Fruit fly (Drosophila melanogaster) whole organism, embryonic: ENCODE measurements around the gene CG33090.

ENCODE experiments used
- Blimp-1 ChIP-seq: fragments of 200-800 bp; sonication (Bioruptor generic); optimal IDR thresholded peaks from 3 replicates; lab custom pipeline; 2018; ENCODE audit warnings: missing biosample characterization, missing genetic modification characterization, mild to moderate bottlenecking, moderate library complexity, missing genetic modification reagents
- CG10267 ChIP-seq: fragments of 200-800 bp; sonication (Bioruptor generic); optimal IDR thresholded peaks from 2 replicates; lab custom pipeline; 2018; ENCODE audit warnings: missing biosample characterization, mild to moderate bottlenecking, missing genetic modification characterization, moderate library complexity
- CG11093 ChIP-seq: fragments of 200-800 bp; sonication (Bioruptor generic); IDR thresholded peaks from 3 replicates; pipeline ENCODE4 v1.3.6; 2022; ENCODE audit warnings: missing biosample characterization, missing genetic modification characterization
- CG11456 ChIP-seq: fragments of 200-800 bp; sonication (Bioruptor generic); IDR thresholded peaks from 3 replicates; pipeline ENCODE4 v1.3.6; 2022; ENCODE audit warnings: missing biosample characterization, missing genetic modification characterization
- CG11504 ChIP-seq: fragments of 200-800 bp; sonication (Bioruptor generic); optimal IDR thresholded peaks from 3 replicates; lab custom pipeline; 2019; ENCODE audit warnings: missing biosample characterization, mild to moderate bottlenecking, missing genetic modification characterization, moderate library complexity
- CG11696 ChIP-seq: fragments of 200-800 bp; sonication (Bioruptor generic); IDR thresholded peaks from 2 replicates; pipeline ENCODE4 v1.3.6; 2022; ENCODE audit warnings: missing biosample characterization, missing genetic modification characterization
- CG13123 ChIP-seq: fragments of 200-800 bp; sonication (Bioruptor generic); optimal IDR thresholded peaks from 2 replicates; lab custom pipeline; 2016; ENCODE audit warnings: missing biosample characterization, missing genetic modification characterization
- CG13287 ChIP-seq: fragments of 200-800 bp; sonication (Bioruptor generic); IDR thresholded peaks from 2 replicates; pipeline ENCODE4 v1.3.6; 2022; ENCODE audit warnings: missing biosample characterization, missing genetic modification characterization; ENCODE audit not compliant: partially characterized antibody
- CG13296 ChIP-seq: fragments of 200-800 bp; sonication (Bioruptor generic); optimal IDR thresholded peaks from 3 replicates; lab custom pipeline; 2018; ENCODE audit warnings: missing biosample characterization, mild to moderate bottlenecking, missing genetic modification characterization
- CG14710 ChIP-seq: fragments of 200-800 bp; sonication (Bioruptor generic); optimal IDR thresholded peaks from 3 replicates; lab custom pipeline; 2019; ENCODE audit warnings: missing biosample characterization, mild to moderate bottlenecking, missing genetic modification characterization, moderate library complexity
- CG15269 ChIP-seq: fragments of 200-800 bp; sonication (Bioruptor generic); optimal IDR thresholded peaks from 2 replicates; lab custom pipeline; 2018; ENCODE audit warnings: missing biosample characterization, mild to moderate bottlenecking, missing genetic modification characterization, moderate library complexity
- CG15696 ChIP-seq: fragments of 200-800 bp; sonication (Bioruptor generic); optimal IDR thresholded peaks from 2 replicates; lab custom pipeline; 2019; ENCODE audit warnings: missing biosample characterization, mild to moderate bottlenecking, missing genetic modification characterization, moderate library complexity
- CG1603 ChIP-seq: fragments of 200-800 bp; sonication (Bioruptor generic); optimal IDR thresholded peaks from 2 replicates; lab custom pipeline; 2019; ENCODE audit warnings: missing biosample characterization, mild to moderate bottlenecking, missing genetic modification characterization, moderate library complexity
- CG17328 ChIP-seq: fragments of 200-800 bp; sonication (Bioruptor generic); IDR thresholded peaks from 2 replicates; pipeline ENCODE4 v1.3.6; 2022; ENCODE audit warnings: missing biosample characterization, missing genetic modification characterization
- CG17359 ChIP-seq: fragments of 200-800 bp; sonication (Bioruptor generic); optimal IDR thresholded peaks from 3 replicates; lab custom pipeline; 2018; ENCODE audit warnings: missing biosample characterization, mild to moderate bottlenecking, missing genetic modification characterization, moderate library complexity
- CG17361 ChIP-seq: fragments of 200-800 bp; sonication (Bioruptor generic); IDR thresholded peaks from 3 replicates; pipeline ENCODE4 v1.3.6; 2022; ENCODE audit warnings: missing biosample characterization, missing genetic modification characterization
- CG2875 ChIP-seq: fragments of 200-800 bp; sonication (Bioruptor generic); optimal IDR thresholded peaks from 2 replicates; lab custom pipeline; 2017; ENCODE audit warnings: missing biosample characterization, mild to moderate bottlenecking, missing genetic modification characterization, missing genetic modification reagents
- CG30020 ChIP-seq: fragments of 200-800 bp; optimal IDR thresholded peaks from 2 replicates; lab custom pipeline; 2019; ENCODE audit warnings: missing biosample characterization, mild to moderate bottlenecking, missing genetic modification characterization, moderate library complexity
- CG31441 ChIP-seq: fragments of 200-800 bp; sonication (Bioruptor generic); IDR thresholded peaks from 2 replicates; pipeline ENCODE4 v1.3.6; 2022; ENCODE audit warnings: missing biosample characterization, missing genetic modification characterization
- CG3281 ChIP-seq: fragments of 200-800 bp; sonication (Bioruptor generic); optimal IDR thresholded peaks from 3 replicates; lab custom pipeline; 2017; ENCODE audit warnings: missing biosample characterization, mild to moderate bottlenecking, missing genetic modification characterization
- CG3847 ChIP-seq: fragments of 200-800 bp; sonication (Bioruptor generic); IDR thresholded peaks from 2 replicates; pipeline ENCODE4 v1.3.6; 2022; ENCODE audit warnings: missing biosample characterization, missing genetic modification characterization
- CG4820 ChIP-seq: fragments of 200-800 bp; sonication (Bioruptor generic); optimal IDR thresholded peaks from 3 replicates; lab custom pipeline; 2016; ENCODE audit warnings: missing biosample characterization, missing genetic modification characterization
- CG6683 ChIP-seq: fragments of 200-800 bp; sonication (Bioruptor generic); optimal IDR thresholded peaks from 2 replicates; lab custom pipeline; 2017; ENCODE audit warnings: missing biosample characterization, mild to moderate bottlenecking, missing genetic modification characterization, missing genetic modification reagents
- CG7556 ChIP-seq: fragments of 200-800 bp; sonication (Bioruptor generic); optimal IDR thresholded peaks from 2 replicates; lab custom pipeline; 2017; ENCODE audit warnings: missing biosample characterization, mild to moderate bottlenecking, missing genetic modification characterization
- CG8924 ChIP-seq: fragments of 200-800 bp; optimal IDR thresholded peaks from 3 replicates; lab custom pipeline; 2019; ENCODE audit warnings: missing biosample characterization, mild to moderate bottlenecking, missing genetic modification characterization, moderate library complexity
- CG9437 ChIP-seq: fragments of 200-800 bp; sonication (Bioruptor generic); optimal IDR thresholded peaks from 2 replicates; lab custom pipeline; 2018; ENCODE audit warnings: missing biosample characterization, mild to moderate bottlenecking, missing genetic modification characterization
- CG9727 ChIP-seq: fragments of 200-800 bp; sonication (Bioruptor generic); optimal IDR thresholded peaks from 3 replicates; lab custom pipeline; 2017; ENCODE audit warnings: missing biosample characterization, mild to moderate bottlenecking, missing genetic modification characterization
- Drgx ChIP-seq: fragments of 200-800 bp; sonication (Bioruptor generic); IDR thresholded peaks from 2 replicates; pipeline ENCODE4 v1.3.6; 2022; ENCODE audit warnings: missing biosample characterization, missing genetic modification characterization
- E2f2 ChIP-seq: fragments of 200-800 bp; sonication (Bioruptor generic); IDR thresholded peaks from 2 replicates; pipeline ENCODE4 v1.3.6; 2022; ENCODE audit warnings: missing biosample characterization, missing genetic modification characterization
- HLH4C ChIP-seq: fragments of 200-800 bp; sonication (Bioruptor generic); IDR thresholded peaks from 3 replicates; pipeline ENCODE4 v1.3.6; 2022; ENCODE audit warnings: missing biosample characterization, missing genetic modification characterization; ENCODE audit not compliant: partially characterized antibody
- Hr78 ChIP-seq, 2 experiments: fragments of 200-800 bp in 1 of 2; fragments of >200 bp in 1 of 2; sonication (Bioruptor generic) in 1 of 2; optimal IDR thresholded peaks; 2 replicates each; lab custom pipeline; 2017 to 2019; ENCODE audit warnings: missing biosample characterization in 2 of 2, missing genetic modification characterization in 2 of 2, mild to moderate bottlenecking in 1 of 2, moderate library complexity in 1 of 2
- Max ChIP-seq: fragments of 200-800 bp; sonication (Bioruptor generic); optimal IDR thresholded peaks from 2 replicates; lab custom pipeline; 2016; ENCODE audit warnings: missing biosample characterization, mild to moderate bottlenecking, missing genetic modification characterization
- Neu2 ChIP-seq: fragments of 200-800 bp; sonication (Bioruptor generic); optimal IDR thresholded peaks from 3 replicates; lab custom pipeline; 2016; ENCODE audit warnings: missing biosample characterization, missing genetic modification characterization, borderline replicate concordance
- Six4 ChIP-seq: fragments of 200-800 bp; sonication (Bioruptor generic); optimal IDR thresholded peaks from 2 replicates; lab custom pipeline; 2016; ENCODE audit warnings: missing biosample characterization, missing genetic modification characterization
- Ssrp ChIP-seq: fragments of 200-800 bp; sonication (Bioruptor generic); optimal IDR thresholded peaks from 2 replicates; lab custom pipeline; 2018; ENCODE audit warnings: missing biosample characterization, mild to moderate bottlenecking, missing genetic modification characterization, moderate library complexity
- Xrp1 ChIP-seq: fragments of 200-800 bp; sonication (Bioruptor generic); IDR thresholded peaks from 2 replicates; pipeline ENCODE4 v1.3.6; 2022; ENCODE audit warnings: missing biosample characterization, missing genetic modification characterization
- abd-A ChIP-seq: fragments of 200-800 bp; sonication (Bioruptor generic); optimal IDR thresholded peaks from 3 replicates; lab custom pipeline; 2019; ENCODE audit warnings: missing biosample characterization, mild to moderate bottlenecking, missing genetic modification characterization, moderate library complexity
- caup ChIP-seq: fragments of 200-800 bp; sonication (Bioruptor generic); optimal IDR thresholded peaks from 3 replicates; lab custom pipeline; 2017; ENCODE audit warnings: missing biosample characterization, mild to moderate bottlenecking, missing genetic modification characterization, moderate library complexity; ENCODE audit not compliant: severe bottlenecking
- dmrt11E ChIP-seq: fragments of 200-800 bp; sonication (Bioruptor generic); optimal IDR thresholded peaks from 3 replicates; lab custom pipeline; 2018; ENCODE audit warnings: missing biosample characterization, mild to moderate bottlenecking, missing genetic modification characterization, moderate library complexity
- dmrt99B ChIP-seq: fragments of 200-800 bp; sonication (Bioruptor generic); optimal IDR thresholded peaks from 2 replicates; lab custom pipeline; 2018; ENCODE audit warnings: missing biosample characterization, mild to moderate bottlenecking, missing genetic modification characterization, moderate library complexity
- fd96Cb ChIP-seq: fragments of 200-800 bp; sonication (Bioruptor generic); optimal IDR thresholded peaks from 2 replicates; lab custom pipeline; 2018; ENCODE audit warnings: missing biosample characterization, mild to moderate bottlenecking, missing genetic modification characterization, moderate library complexity
- gsb ChIP-seq: fragments of 200-800 bp; sonication (Bioruptor generic); IDR thresholded peaks from 2 replicates; pipeline ENCODE4 v1.3.6; 2022; ENCODE audit warnings: missing biosample characterization, missing genetic modification characterization
- inv ChIP-seq: fragments of 200-800 bp; sonication (Bioruptor generic); IDR thresholded peaks from 2 replicates; pipeline ENCODE4 v1.3.6; 2022; ENCODE audit warnings: missing biosample characterization, missing genetic modification characterization; ENCODE audit not compliant: partially characterized antibody
- jigr1 ChIP-seq: fragments of 200-800 bp; sonication (Bioruptor generic); IDR thresholded peaks from 3 replicates; pipeline ENCODE4 v1.3.6; 2022; ENCODE audit warnings: missing biosample characterization, missing genetic modification characterization
- pros ChIP-seq: fragments of 200-800 bp; sonication (Bioruptor generic); optimal IDR thresholded peaks from 3 replicates; lab custom pipeline; 2019; ENCODE audit warnings: missing biosample characterization, mild to moderate bottlenecking, missing genetic modification characterization, moderate library complexity
- row ChIP-seq: fragments of 200-800 bp; sonication (Bioruptor generic); IDR thresholded peaks from 3 replicates; pipeline ENCODE4 v1.3.6; 2022; ENCODE audit warnings: missing biosample characterization, missing genetic modification characterization
- sima ChIP-seq: fragments of 200-800 bp; sonication (Bioruptor generic); optimal IDR thresholded peaks from 2 replicates; lab custom pipeline; 2016; ENCODE audit warnings: missing biosample characterization, missing genetic modification characterization
- stc ChIP-seq: fragments of 200-800 bp; sonication (Bioruptor generic); IDR thresholded peaks from 2 replicates; pipeline ENCODE4 v1.3.6; 2022; ENCODE audit warnings: missing biosample characterization, missing genetic modification characterization
- yki ChIP-seq: fragments of >200 bp; optimal IDR thresholded peaks from 3 replicates; lab custom pipeline; 2018

CG33090 gene

dm6 chr2L:14367274-14367669 lies 33.3 kb downstream of the CG33090 start (continued):
- TF ChIP-seq Six4 (GFP tag; lab: Kevin White, UChicago) (peak; percentile 22), CG11093 (GFP tag; lab: Robert Waterston, UW) (0 out of 3 replicates have a peak, but pooled peaks have one; percentile 30), CG15696 (tag; lab: Kevin White, UChicago) (peak; percentile 31), yki (lab: Kevin White, UChicago) (no peak), CG9437 (GFP tag; lab: Kevin White, UChicago) (peak; percentile 43), CG17328 (GFP tag; lab: Robert Waterston, UW) (peak; percentile 10; the same call in 1 of the 2 replicates), CG4820 (GFP tag; lab: Kevin White, UChicago) (peak; percentile 66), row (GFP tag; lab: Robert Waterston, UW) (peak; percentile 38), CG17359 (tag; lab: Kevin White, UChicago) (peak; percentile 60), Max (peak; percentile 31), Hr78 (GFP tag; optimal IDR thresholded peaks at IDR 0.05; lab: Kevin White, UChicago) (peak in 1 of 2 experiments; percentile 16), CG11456 (GFP tag; lab: Robert Waterston, UW) (no peak), CG30020 (tag; lab: Kevin White, UChicago) (peak; percentile 3), CG13123 (GFP tag; lab: Kevin White, UChicago) (no peak), pros (GFP tag; lab: Kevin White, UChicago) (no peak), gsb (GFP tag; lab: Robert Waterston, UW) (no peak), Ssrp (tag; lab: Kevin White, UChicago) (peak; percentile 29), CG8924 (tag; lab: Kevin White, UChicago) (peak; percentile 18), CG11504 (tag; lab: Kevin White, UChicago) (peak; percentile 50), CG11696 (GFP tag; lab: Robert Waterston, UW) (peak; percentile 68; the same call in 1 of the 2 replicates), CG9727 (GFP tag; lab: Kevin White, UChicago) (peak; percentile 80), HLH4C (GFP tag; lab: Robert Waterston, UW) (no peak), CG13296 (GFP tag; lab: Kevin White, UChicago) (peak; percentile 50), CG31441 (peak; percentile 81), jigr1 (0 out of 3 replicates have a peak, but pooled peaks have one; percentile 29), CG17361 (GFP tag; lab: Robert Waterston, UW) (peak; percentile 88), Drgx (GFP tag; lab: Robert Waterston, UW) (peak; percentile 61; the same call in 1 of the 2 replicates), CG3281 (GFP tag; lab: Kevin White, UChicago) (peak; percentile 47), Neu2 (no peak), CG13287 (GFP tag; lab: Robert Waterston, UW) (no peak), dmrt99B (tag; lab: Kevin White, UChicago) (peak; percentile 86), CG15269 (peak; percentile 43), Xrp1 (GFP tag; lab: Robert Waterston, UW) (peak; percentile 47; the same call in 1 of the 2 replicates), CG10267 (peak; percentile 62), fd96Cb (peak; percentile 58), CG2875 (GFP tag; lab: Kevin White, UChicago) (peak; percentile 17), inv (GFP tag; lab: Robert Waterston, UW) (no peak), E2f2 (GFP tag; lab: Robert Waterston, UW) (peak; percentile 21; the same call in 1 of the 2 replicates), CG7556 (GFP tag; lab: Kevin White, UChicago) (peak; percentile 1), sima (GFP tag; lab: Kevin White, UChicago) (no peak), CG3847 (GFP tag; lab: Robert Waterston, UW) (no peak), stc (0 out of 2 replicates have a peak, but pooled peaks have one; percentile 24), CG1603 (tag; lab: Kevin White, UChicago) (peak; percentile 20), dmrt11E (tag; lab: Kevin White, UChicago) (peak; percentile 28), caup (GFP tag; lab: Kevin White, UChicago) (peak; percentile 8), abd-A (no peak), CG14710 (tag; lab: Kevin White, UChicago) (peak; percentile 70), Blimp-1 (GFP tag; lab: Kevin White, UChicago) (peak; percentile 65), CG6683 (GFP tag; lab: Kevin White, UChicago) (peak; percentile 12)
